Worm (Caenorhabditis elegans): ENCODE data around the gene col-122.

The col-122 gene

ce11 chrIV:9563079-9563478 lies at the start of gene col-122:
TSS of gene col-122 (plus strand) at chrIV:9563379.
- TF ChIP-seq him-1 (tag; optimal IDR thresholded peaks at IDR 0.05) (no peak), W03F9.2 (tag; optimal IDR thresholded peaks at IDR 0.05) (no peak), dao-5 (tag; optimal IDR thresholded peaks at IDR 0.05) (no peak)

- TF ChIP-seq him-1 (tag; optimal IDR thresholded peaks at IDR 0.05) (no peak), dao-5 (tag; optimal IDR thresholded peaks at IDR 0.05) (no peak), W03F9.2 (tag; optimal IDR thresholded peaks at IDR 0.05) (no peak)
These were observed 49.0 kb upstream of the col-122 start for ce11 chrIV:9514132-9514531.

ce11 chrIV:9516831-9517230 lies 46.3 kb upstream of the col-122 start, which contains the start of gene C33A12.19:
TSS of gene C33A12.19 (plus strand) at chrIV:9516999.
- TF ChIP-seq him-1 (tag; optimal IDR thresholded peaks at IDR 0.05) = no peak
- no peak for TF ChIP-seq W03F9.2 (tag; optimal IDR thresholded peaks at IDR 0.05)
- TF ChIP-seq dao-5 (tag; optimal IDR thresholded peaks at IDR 0.05) = no peak

ce11 chrIV:9518608-9519007 lies 44.6 kb upstream of the col-122 start, which contains the start of gene nlp-35:
TSS of gene nlp-35 (minus strand) at chrIV:9518926.
- TF ChIP-seq dao-5 (tag; optimal IDR thresholded peaks at IDR 0.05) (no peak), W03F9.2 (tag; optimal IDR thresholded peaks at IDR 0.05) (no peak), him-1 (tag; optimal IDR thresholded peaks at IDR 0.05) (no peak)

DNA sequence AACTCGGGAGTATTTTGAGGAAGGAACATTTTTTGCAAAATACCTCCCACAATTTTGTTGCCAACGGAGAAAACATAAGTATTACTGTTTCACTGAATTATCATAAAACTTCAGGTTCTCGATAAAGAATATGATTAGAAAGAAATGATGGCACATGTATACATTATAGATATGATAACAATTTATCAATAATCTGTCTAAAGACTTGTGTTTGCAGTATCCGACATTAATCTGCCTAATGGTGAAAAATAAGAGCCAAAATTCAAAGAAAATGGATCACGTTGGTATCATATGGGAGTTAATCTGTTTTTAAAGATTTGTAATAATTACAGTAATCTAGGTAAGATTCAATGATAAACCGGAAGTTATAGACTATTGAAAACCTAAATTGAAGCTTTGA lies 42.5 kb upstream of the col-122 start:
- TF ChIP-seq him-1 (tag; optimal IDR thresholded peaks at IDR 0.05) (no peak), dao-5 (tag; optimal IDR thresholded peaks at IDR 0.05) (no peak), W03F9.2 (tag; optimal IDR thresholded peaks at IDR 0.05) (no peak)

DNA sequence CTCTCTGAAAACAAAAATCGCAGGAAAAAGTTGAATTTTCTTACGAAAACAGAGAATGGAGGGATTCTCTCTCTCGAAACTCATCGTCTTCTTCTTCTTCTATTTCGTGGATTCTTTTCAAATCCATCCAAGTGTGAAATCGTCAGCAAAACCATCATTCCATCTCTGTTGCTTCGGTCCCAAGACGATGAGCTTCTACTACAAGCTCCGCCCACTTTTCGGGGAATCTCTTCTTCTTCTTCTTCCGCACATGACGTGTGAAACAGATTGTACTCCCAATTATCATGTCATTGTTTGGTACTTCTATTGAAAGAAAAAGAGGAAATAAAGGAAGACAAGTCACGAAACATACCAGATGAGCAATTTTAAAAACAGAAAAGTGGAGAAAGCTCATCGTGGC lies 40.0 kb upstream of the col-122 start:
- TF ChIP-seq dao-5 (tag; optimal IDR thresholded peaks at IDR 0.05) (no peak), W03F9.2 (tag; optimal IDR thresholded peaks at IDR 0.05) (no peak), him-1 (tag; optimal IDR thresholded peaks at IDR 0.05) (no peak)

- TF ChIP-seq dao-5 (tag; optimal IDR thresholded peaks at IDR 0.05) = no peak
- TF ChIP-seq W03F9.2 (tag; optimal IDR thresholded peaks at IDR 0.05) = no peak
- no peak for TF ChIP-seq him-1 (tag; optimal IDR thresholded peaks at IDR 0.05)
These were observed 38.2 kb upstream of the col-122 start, which contains the start of gene ndua-5 for ce11 chrIV:9524849-9525460. TSS of gene ndua-5 (minus strand) at chrIV:9524899.

DNA sequence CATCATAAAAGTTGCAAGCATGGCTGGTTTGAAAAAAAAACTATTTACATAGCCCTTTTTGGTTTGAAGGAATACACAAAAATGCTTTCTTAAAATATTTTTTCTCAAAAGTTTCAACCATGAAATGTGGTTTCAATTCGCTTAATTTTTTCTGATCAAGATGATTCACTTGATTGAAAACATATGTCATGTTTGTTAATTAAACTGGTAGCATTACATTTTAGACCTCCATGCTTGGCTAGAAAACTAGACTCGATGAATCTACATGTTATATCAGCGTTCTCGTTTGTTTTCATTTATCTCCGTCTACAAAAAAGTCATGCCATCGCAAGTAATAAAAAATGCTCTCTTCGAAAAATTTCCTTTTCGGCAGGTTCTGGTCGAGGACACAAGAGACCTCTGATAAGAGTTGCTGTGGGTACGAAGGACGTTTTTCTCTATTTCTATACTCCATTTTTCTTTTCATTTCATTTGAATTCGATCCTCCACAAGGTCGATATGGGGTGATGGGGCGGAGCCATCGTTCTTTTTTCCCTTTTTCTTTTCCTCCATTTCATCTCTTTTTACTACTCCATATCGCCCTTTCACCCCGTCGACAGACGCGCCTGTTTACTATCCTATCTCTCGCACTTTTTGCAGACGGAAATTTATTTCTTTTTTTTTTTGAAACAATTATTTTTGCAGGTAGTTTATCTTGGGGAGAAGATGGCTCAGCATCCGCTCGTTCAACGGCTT lies 37.3 kb upstream of the col-122 start, which contains the start of gene elo-1:
Gene elo-1, plus strand, starts transcription at position 685 of the 735 bp plus-strand sequence.
- TF ChIP-seq W03F9.2 (tag; optimal IDR thresholded peaks at IDR 0.05) (no peak), him-1 (tag; optimal IDR thresholded peaks at IDR 0.05) (no peak), dao-5 (tag; optimal IDR thresholded peaks at IDR 0.05) (no peak)

DNA sequence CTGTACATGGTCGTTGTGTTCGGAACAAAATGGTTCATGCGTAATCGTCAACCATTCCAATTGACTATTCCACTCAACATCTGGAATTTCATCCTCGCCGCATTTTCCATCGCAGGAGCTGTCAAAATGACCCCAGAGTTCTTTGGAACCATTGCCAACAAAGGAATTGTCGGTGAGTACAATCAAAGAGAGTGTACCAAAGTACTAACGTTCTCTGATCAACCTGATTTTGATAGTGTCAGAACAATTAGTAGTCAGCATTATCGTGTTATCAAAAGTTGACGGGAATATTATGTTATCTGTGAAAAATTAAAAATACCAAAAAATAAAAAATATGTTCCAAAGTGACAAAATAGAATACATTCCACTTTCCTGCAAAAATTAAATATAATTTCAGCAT lies 36.2 kb upstream of the col-122 start:
- TF ChIP-seq W03F9.2 (tag; optimal IDR thresholded peaks at IDR 0.05) = no peak
- TF ChIP-seq him-1 (tag; optimal IDR thresholded peaks at IDR 0.05) = no peak
- TF ChIP-seq dao-5 (tag; optimal IDR thresholded peaks at IDR 0.05) = no peak

ce11 chrIV:9529647-9530046 lies 33.5 kb upstream of the col-122 start, which contains the start of gene elo-7:
TSS of gene elo-7 (plus strand) at chrIV:9529947.
- no peak for TF ChIP-seq dao-5 (tag; optimal IDR thresholded peaks at IDR 0.05)

ce11 chrIV:9530768-9531167 lies 32.4 kb upstream of the col-122 start:
- TF ChIP-seq dao-5 (tag; optimal IDR thresholded peaks at IDR 0.05) = no peak
- TF ChIP-seq W03F9.2 (tag; optimal IDR thresholded peaks at IDR 0.05) = no peak
- no peak for TF ChIP-seq him-1 (tag; optimal IDR thresholded peaks at IDR 0.05)

DNA sequence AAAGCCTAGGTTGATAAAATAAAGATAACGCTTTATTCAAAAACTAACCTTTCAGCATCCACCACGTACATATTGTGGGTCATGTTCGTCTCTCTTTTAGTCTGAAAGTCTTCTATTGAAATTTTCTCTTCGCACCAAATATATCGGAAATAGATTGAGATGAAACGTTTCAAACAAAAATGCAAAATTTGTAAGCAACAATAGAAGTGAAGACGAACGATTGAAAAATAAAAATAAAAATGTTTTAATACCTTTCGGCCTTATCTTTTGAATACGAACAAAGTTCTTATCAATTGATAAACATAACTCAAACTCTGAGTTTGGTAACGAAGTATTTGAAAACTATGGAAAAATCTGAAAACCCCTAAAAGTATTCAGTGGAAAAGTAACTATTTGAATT lies 30.1 kb upstream of the col-122 start, which contains the start of gene F56H11.2:
Gene F56H11.2, minus strand, starts transcription at position 101 of the 400 bp plus-strand sequence.
- TF ChIP-seq dao-5 (tag; optimal IDR thresholded peaks at IDR 0.05) (no peak), him-1 (tag; optimal IDR thresholded peaks at IDR 0.05) (no peak), W03F9.2 (tag; optimal IDR thresholded peaks at IDR 0.05) (no peak)

- TF ChIP-seq W03F9.2 (tag; optimal IDR thresholded peaks at IDR 0.05) = no peak
- TF ChIP-seq him-1 (tag; optimal IDR thresholded peaks at IDR 0.05) = no peak
- TF ChIP-seq dao-5 (tag; optimal IDR thresholded peaks at IDR 0.05) = no peak
These were observed 28.8 kb upstream of the col-122 start for ce11 chrIV:9534342-9534741.

DNA sequence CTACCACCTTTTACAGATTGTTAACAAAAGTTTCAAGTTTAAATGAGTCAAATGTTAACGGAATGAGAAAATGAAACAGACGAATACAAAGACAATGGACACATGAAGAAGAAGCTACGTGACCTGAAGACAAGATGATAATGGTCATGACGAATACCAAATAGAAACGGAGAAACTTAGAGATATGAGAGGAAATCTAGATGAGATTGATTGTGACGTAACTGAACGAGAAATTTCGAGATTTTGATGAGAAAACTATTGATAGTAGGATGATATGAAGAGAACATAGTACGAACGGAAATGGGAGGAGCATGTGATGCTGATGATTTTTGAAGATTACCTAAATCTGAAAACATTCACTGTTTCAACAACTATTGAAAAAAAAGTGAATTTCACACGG lies 28.1 kb upstream of the col-122 start:
- TF ChIP-seq W03F9.2 (tag; optimal IDR thresholded peaks at IDR 0.05) (no peak), him-1 (tag; optimal IDR thresholded peaks at IDR 0.05) (no peak), dao-5 (tag; optimal IDR thresholded peaks at IDR 0.05) (no peak)

Data from whole organism, L4/young adult.